Fruit fly (Drosophila melanogaster): ENCODE measurements around the gene CG11555.

Gene CG11555

DNA sequence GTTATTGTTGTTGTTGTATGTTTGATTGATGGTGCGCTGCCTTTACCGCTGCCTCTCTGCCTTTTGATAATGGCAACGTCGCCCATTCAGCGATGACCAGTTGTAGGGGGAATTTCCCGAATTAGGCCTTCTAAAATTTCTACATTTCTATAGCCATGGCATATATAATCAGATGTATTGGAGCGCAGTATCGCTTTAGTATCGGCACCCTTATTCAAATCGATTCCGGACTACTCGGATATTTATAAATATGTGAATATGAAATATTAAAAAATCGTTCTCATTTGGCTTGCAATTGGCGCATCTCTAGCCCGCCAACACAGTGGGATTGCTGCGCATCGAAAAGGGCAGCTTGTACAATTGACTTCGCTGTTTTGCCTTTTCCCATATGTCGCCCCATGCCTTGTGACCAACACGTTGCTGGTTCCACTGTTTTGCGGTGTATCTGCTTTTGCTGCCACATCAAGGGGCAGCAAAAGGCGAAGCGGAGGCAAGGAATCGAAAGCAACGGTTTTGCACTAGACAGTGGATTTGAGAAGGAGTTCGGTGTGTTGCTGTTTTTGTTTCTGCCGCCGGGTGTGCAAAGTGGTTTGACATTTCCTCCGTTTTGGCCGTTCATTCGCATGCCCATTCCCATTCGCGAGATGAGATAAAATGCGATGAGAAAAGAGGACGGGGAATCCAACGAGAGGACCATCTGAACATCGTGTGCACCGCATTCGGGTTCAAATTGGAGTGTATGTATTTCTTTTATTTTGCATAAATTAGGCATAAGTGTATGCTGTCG lies 48.8 kb upstream of the CG11555 start (continued):
- TF ChIP-seq CG18764 (GFP tag; optimal IDR thresholded peaks at IDR 0.05) (peak; percentile 34), CG17361 (GFP tag; IDR thresholded peaks at IDR 0.05) (no peak; the same call in none of the 3 replicates), jumu (GFP tag; optimal IDR thresholded peaks at IDR 0.05) (peak; percentile 58), z (GFP tag; IDR thresholded peaks at IDR 0.05) (no peak; the same call in 2 of the 3 replicates), Antp (GFP tag; optimal IDR thresholded peaks at IDR 0.05) (peak; percentile 67), gro (GFP tag; optimal IDR thresholded peaks at IDR 0.05) (no peak), CG13894 (tag; optimal IDR thresholded peaks at IDR 0.05) (peak; percentile 82), tna (GFP tag; IDR thresholded peaks at IDR 0.05; ENCODE audit: partially characterized antibody) (no peak), CG3838 (GFP tag; optimal IDR thresholded peaks at IDR 0.05) (peak; percentile 2), cato (GFP tag; optimal IDR thresholded peaks at IDR 0.05; ENCODE audit: borderline replicate concordance) (no peak), Hr39 (optimal IDR thresholded peaks at IDR 0.05) (no peak), Hmr (GFP tag; optimal IDR thresholded peaks at IDR 0.05) (peak; percentile 71), NC2β (GFP tag; optimal IDR thresholded peaks at IDR 0.05) (no peak), cwo (GFP tag; optimal IDR thresholded peaks at IDR 0.05) (peak; percentile 68), Sry-β (GFP tag; optimal IDR thresholded peaks at IDR 0.05) (peak; percentile 88), CG10274 (GFP tag; optimal IDR thresholded peaks at IDR 0.05) (no peak), Ets97D (GFP tag; optimal IDR thresholded peaks at IDR 0.05) (peak; percentile 21), CG3407 (GFP tag; optimal IDR thresholded peaks at IDR 0.05) (peak; percentile 66), CG14050 (GFP tag; IDR thresholded peaks at IDR 0.05) (peak; percentile 51; the same call in 1 of the 3 replicates), pum (GFP tag; optimal IDR thresholded peaks at IDR 0.05) (peak; percentile 48), kay (GFP tag; optimal IDR thresholded peaks at IDR 0.05) (peak; percentile 54), CG14014 (GFP tag; IDR thresholded peaks at IDR 0.05) (peak; percentile 61), Ptx1 (GFP tag; IDR thresholded peaks at IDR 0.05) (peak; percentile 75), ham (GFP tag; IDR thresholded peaks at IDR 0.05) (no peak), CG9817 (tag; optimal IDR thresholded peaks at IDR 0.05) (peak; percentile 49), CG7271 (tag; optimal IDR thresholded peaks at IDR 0.05) (no peak), CG1603 (tag; optimal IDR thresholded peaks at IDR 0.05) (peak; percentile 55), dpn (GFP tag; optimal IDR thresholded peaks at IDR 0.05) (peak; percentile 63 to 67), CG4820 (GFP tag; optimal IDR thresholded peaks at IDR 0.05) (peak; percentile 30), CG15073 (GFP tag; optimal IDR thresholded peaks at IDR 0.05) (no peak), sc (optimal IDR thresholded peaks at IDR 0.05) (no peak), sc (GFP tag; optimal IDR thresholded peaks at IDR 0.05) (no peak), CG34422 (GFP tag; IDR thresholded peaks at IDR 0.05) (no peak; the same call in 2 of the 3 replicates), MTF-1 (GFP tag; optimal IDR thresholded peaks at IDR 0.05; ENCODE audit: borderline replicate concordance) (peak; percentile 34), dmrt11E (tag; optimal IDR thresholded peaks at IDR 0.05) (no peak), corto (GFP tag; optimal IDR thresholded peaks at IDR 0.05) (peak; percentile 72), crol (GFP tag; IDR thresholded peaks at IDR 0.05) (no peak; the same call in none of the 2 replicates), CG10462 (GFP tag; optimal IDR thresholded peaks at IDR 0.05) (peak; percentile 22), HHEX (GFP tag; optimal IDR thresholded peaks at IDR 0.05) (peak; percentile 43), Dip2 (GFP tag; IDR thresholded peaks at IDR 0.05) (no peak), Rfx (GFP tag; IDR thresholded peaks at IDR 0.05) (peak; percentile 76), Hr51 (GFP tag; optimal IDR thresholded peaks at IDR 0.05) (peak; percentile 44 to 70), CG7987 (GFP tag; optimal IDR thresholded peaks at IDR 0.05) (no peak), ato (GFP tag; IDR thresholded peaks at IDR 0.05; ENCODE audit: partially characterized antibody) (no peak), jigr1 (GFP tag; IDR thresholded peaks at IDR 0.05) (0 out of 3 replicates have a peak, but pooled peaks have one; percentile 16)
